Worm (Caenorhabditis elegans) whole organism, L4/young adult: ENCODE results near the gene ver-1.

ENCODE experiments used
- W03F9.2 ChIP-seq: fragments of 150-350 bp; optimal IDR thresholded peaks from 2 replicates; lab custom pipeline; 2014; ENCODE audit warnings: missing biosample characterization, missing genetic modification characterization
- dao-5 ChIP-seq: sonication (generic microtip); optimal IDR thresholded peaks from 2 replicates; lab custom pipeline; 2016; ENCODE audit warnings: missing genotype, missing genetic modification characterization, moderate library complexity, missing compliant biosample characterization
- him-1 ChIP-seq: sonication (generic microtip); optimal IDR thresholded peaks from 2 replicates; lab custom pipeline; 2016; ENCODE audit warnings: missing genotype, missing genetic modification reagents, missing genetic modification characterization, missing compliant biosample characterization

- TF ChIP-seq W03F9.2 (tag; lab: Kevin White, UChicago) (no peak), dao-5 (no peak), him-1 (tag; lab: Kevin White, UChicago) (no peak)
Measured at ce11 chrIII:157980-158379, 1.4 kb downstream of the ver-1 start.
